Fruit fly (Drosophila melanogaster) whole organism, adult: ENCODE data around the gene CG3634.

Experiments
- CG5204 ChIP-seq: fragments of 200-800 bp; sonication (Bioruptor generic); optimal IDR thresholded peaks from 2 replicates; lab custom pipeline; 2016; ENCODE audit warnings: missing biosample characterization, missing genetic modification characterization
- CG7045 ChIP-seq: fragments of 200-800 bp; sonication (Bioruptor generic); optimal IDR thresholded peaks from 2 replicates; lab custom pipeline; 2017; ENCODE audit warnings: missing biosample characterization, mild to moderate bottlenecking, missing genetic modification characterization
- CG7101 ChIP-seq: fragments of 200-800 bp; sonication (Bioruptor generic); optimal IDR thresholded peaks from 2 replicates; lab custom pipeline; 2018; ENCODE audit warnings: missing biosample characterization, mild to moderate bottlenecking, missing genetic modification characterization, moderate library complexity
- Clk ChIP-seq: fragments of 200-800 bp; sonication (Bioruptor generic); optimal IDR thresholded peaks from 2 replicates; lab custom pipeline; 2017; ENCODE audit warnings: missing biosample characterization, missing genetic modification characterization

DNA sequence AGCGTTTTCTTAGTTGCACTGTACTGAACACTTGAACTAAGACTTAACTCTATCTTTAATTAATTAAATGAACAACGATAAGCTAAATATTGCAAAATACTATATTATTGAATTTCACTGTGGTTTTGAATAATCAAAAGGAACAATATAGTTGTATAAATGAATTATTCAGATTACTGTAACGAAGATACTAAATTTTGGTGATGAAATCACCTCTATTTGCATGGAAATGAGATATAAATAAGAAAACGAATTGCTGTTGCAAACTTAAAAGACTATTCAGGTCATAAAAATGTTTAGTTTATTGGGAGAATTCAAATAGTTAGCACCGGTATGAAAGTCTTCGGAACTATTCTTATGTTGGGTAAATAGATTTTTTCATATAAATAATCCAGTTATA is 50.5 kb downstream of the CG3634 start, which contains the start of gene CG43251:
- TF ChIP-seq CG7045 (GFP tag; lab: Kevin White, UChicago): no peak
- no peak for TF ChIP-seq CG7101 (tag; lab: Kevin White, UChicago)
- no peak for TF ChIP-seq CG5204 (GFP tag; lab: Kevin White, UChicago)
- TF ChIP-seq Clk (GFP tag; lab: Kevin White, UChicago): no peak
